Fruit fly (Drosophila melanogaster): ENCODE measurements around the gene RunxA.
"Not testable (repeated sequence)": the region's sequence is repeated elsewhere in the genome, so short reads cannot be mapped to it uniquely, and the experiment has no call there.

The RunxA gene

DNA sequence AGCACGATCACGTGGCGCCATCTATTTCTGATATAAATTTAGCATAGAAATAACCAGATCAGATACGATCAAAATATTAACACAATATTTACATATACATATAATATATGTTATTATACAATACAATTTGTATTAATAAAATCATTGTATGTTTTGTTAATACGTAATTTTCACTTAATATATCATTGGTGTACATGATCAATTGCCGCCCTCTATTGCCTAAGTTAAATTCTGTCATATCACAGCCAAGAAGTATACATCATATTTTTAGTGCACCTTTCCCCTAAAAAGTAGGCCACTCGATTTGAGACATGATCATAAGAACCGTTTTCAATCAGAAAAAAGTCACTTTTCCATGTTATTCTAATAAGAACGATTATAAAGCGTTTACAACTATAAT, 8.5 kb upstream of the RunxA start:
- TF ChIP-seq Myc (optimal IDR thresholded peaks at IDR 0.05), result no peak
- TF ChIP-seq insv (optimal IDR thresholded peaks at IDR 0.05), result no peak
- no peak for TF ChIP-seq psq (optimal IDR thresholded peaks at IDR 0.05)
- TF ChIP-seq ttk (optimal IDR thresholded peaks at IDR 0.05), result no peak

DNA sequence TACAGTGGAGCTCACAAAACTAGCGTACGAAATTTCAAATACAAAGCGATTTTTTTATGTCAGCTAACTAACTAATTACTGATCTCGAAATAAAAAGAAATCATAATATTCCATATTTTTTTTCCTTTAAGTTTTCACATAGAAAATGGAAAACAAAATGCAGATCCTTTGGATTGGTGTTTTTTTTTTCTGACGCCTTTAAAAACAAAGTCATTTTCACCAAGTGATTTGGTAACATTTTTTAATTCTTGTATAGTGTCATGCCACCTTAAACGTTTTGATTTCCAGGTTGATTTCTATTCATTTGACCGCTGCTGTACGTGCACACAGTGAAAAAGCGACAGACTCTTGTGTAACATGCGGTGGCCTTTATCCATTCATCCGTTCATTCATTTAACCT, 7.6 kb upstream of the RunxA start:
- TF ChIP-seq h (optimal IDR thresholded peaks at IDR 0.05), result no peak
- no peak for TF ChIP-seq ttk (optimal IDR thresholded peaks at IDR 0.05)
- TF ChIP-seq Myc (optimal IDR thresholded peaks at IDR 0.05), result no peak
- TF ChIP-seq insv (optimal IDR thresholded peaks at IDR 0.05), result no peak
- TF ChIP-seq Sin3A (optimal IDR thresholded peaks at IDR 0.05), result no peak
- no peak for TF ChIP-seq psq (optimal IDR thresholded peaks at IDR 0.05)

DNA sequence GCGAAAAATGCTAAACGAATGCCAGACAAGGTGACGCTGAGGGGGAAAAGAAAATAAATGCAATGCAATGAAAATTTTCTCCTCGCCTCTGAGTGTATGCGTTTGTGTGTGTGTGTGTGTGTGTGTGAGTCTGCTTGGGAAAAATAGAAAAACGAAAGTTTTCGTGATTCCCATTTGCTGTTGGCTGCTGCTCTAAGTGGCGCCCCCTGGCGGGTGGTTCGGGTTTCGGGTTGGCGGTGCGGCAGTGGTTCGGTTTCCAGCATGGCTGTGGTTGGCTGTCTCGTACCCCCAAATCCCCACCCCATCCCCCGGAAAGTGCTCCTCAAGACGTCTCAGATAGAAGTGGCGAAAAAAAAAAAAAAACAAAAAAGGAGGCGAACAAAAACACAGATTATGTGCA, 5.8 kb upstream of the RunxA start:
- no peak for TF ChIP-seq insv (optimal IDR thresholded peaks at IDR 0.05)
- TF ChIP-seq psq (optimal IDR thresholded peaks at IDR 0.05), result no peak
- no peak for TF ChIP-seq Myc (optimal IDR thresholded peaks at IDR 0.05)
- no peak for TF ChIP-seq ttk (optimal IDR thresholded peaks at IDR 0.05)
- no peak for TF ChIP-seq h (optimal IDR thresholded peaks at IDR 0.05)
- TF ChIP-seq Sin3A (optimal IDR thresholded peaks at IDR 0.05), result no peak

DNA sequence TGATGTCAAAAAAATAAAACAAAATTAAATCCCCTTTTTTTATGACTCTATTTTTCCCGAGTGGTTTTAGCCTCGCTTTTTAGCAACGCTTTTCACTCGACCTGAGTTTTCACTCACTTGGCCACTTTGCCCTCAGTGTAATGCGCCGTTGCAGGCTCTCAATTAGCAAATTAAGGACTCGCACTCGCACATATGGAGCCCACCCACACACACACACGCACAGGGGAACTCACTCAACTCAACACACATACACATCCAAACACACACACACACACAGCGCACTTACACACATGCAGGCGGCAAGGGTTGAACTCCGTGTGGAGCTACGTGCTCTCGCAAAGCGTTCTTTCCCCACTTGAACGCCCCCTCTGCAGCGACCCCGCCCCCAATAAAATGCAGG, 10.6 kb downstream of the RunxA start:
- no peak for TF ChIP-seq ttk (optimal IDR thresholded peaks at IDR 0.05)

DNA sequence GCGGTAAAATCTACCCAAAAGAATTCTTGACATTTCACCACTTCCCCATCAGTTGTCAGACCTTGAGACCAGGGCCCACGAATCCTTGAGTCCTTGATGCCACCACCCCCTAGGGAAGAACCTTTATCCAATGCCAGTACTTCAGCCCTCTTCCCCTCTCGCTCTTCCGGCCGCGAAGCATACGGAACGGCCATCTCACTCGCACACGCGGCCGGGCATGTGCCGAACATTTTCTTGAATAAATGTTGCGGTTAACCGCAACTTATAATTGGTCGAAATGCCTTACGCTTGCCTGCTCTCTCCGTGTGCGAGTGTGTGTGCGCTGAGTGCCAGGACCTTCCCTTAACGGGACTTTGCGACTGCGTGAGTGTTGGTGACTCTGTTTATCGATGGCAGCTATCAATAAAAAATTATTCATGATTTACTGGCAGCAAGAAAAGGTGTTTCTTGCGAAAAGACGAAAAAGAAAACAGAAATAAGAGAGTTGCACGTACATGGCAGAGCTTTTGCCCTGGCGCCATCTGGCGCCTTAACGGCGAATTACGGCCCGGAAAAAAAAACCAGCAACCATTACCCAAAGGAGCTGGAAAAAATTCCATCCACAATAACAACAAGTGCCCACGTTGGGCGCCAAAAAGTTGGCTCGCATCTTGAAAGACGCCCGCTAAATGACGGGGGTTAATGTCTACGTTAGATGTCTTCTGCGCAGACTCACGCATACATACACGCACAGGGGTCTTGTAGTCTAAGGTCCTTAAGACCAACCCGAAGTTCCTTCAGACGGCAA, 40.6 kb downstream of the RunxA start:
- TF ChIP-seq psq (optimal IDR thresholded peaks at IDR 0.05) (no peak), insv (optimal IDR thresholded peaks at IDR 0.05) (no peak), ttk (optimal IDR thresholded peaks at IDR 0.05) (no peak), Myc (optimal IDR thresholded peaks at IDR 0.05) (no peak)

DNA sequence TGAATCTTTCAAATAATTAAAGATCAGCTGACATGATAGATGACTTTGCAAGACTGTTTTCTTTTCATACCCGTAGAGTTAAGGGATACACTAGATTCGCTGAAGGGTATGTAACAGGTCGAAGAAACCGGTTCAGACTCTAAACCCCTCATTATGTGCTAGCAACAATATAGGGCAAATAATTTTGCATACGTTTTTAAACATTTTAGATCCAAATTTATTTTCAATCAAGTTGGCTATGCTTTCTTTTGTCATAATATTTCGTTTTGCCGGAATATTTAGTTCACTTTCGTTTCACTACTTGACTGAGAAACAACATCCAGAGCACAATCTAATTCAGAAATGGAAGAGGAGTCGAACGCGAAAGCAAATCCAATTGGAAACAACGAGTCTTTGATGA, 49.6 kb downstream of the RunxA start, which contains the start of gene CG42580:
CG42580 (plus strand) TSS at position 301 of the 400 bp plus-strand sequence.
- TF ChIP-seq Myc, psq, insv (optimal IDR thresholded peaks at IDR 0.05): not testable (repeated sequence)

DNA sequence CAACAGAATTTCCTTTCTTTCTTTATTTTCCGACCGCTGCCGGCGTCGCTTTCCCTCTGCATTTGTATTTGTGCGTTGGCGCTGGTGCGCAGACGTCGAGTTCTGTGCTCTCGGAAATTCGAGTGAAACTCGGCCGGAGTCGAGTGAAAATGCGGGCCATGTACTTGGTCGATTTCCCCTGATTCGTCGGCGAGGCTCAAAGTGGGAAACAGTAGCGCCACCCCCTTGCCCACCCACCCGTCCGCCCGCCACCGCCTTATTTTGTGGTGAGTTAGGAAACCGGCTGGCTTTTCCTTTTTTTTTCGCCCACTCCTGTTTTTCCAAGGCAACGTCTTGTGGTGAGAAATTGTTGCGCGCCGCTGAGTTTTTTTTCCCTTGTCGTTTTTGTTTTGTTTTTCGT, 64.0 kb downstream of the RunxA start:
- TF ChIP-seq Myc (optimal IDR thresholded peaks at IDR 0.05) (no peak), psq (optimal IDR thresholded peaks at IDR 0.05) (no peak), ttk (optimal IDR thresholded peaks at IDR 0.05) (no peak), insv (optimal IDR thresholded peaks at IDR 0.05) (no peak), h (optimal IDR thresholded peaks at IDR 0.05) (no peak), Sin3A (optimal IDR thresholded peaks at IDR 0.05) (no peak)

Measured in Kc167 (cell line).